Fruit fly (Drosophila melanogaster) whole organism, adult: ENCODE data around the gene GatC.

Experiments used
- CG11617 ChIP-seq: fragments of 200-800 bp; sonication (Bioruptor generic); optimal IDR thresholded peaks from 2 replicates; lab custom pipeline; 2017; ENCODE audit warnings: mild to moderate bottlenecking, missing biosample characterization, missing genetic modification reagents, missing genetic modification characterization
- CG12768 ChIP-seq: fragments of 200-800 bp; sonication (Bioruptor generic); optimal IDR thresholded peaks from 2 replicates; lab custom pipeline; 2017; ENCODE audit warnings: missing biosample characterization, missing genetic modification characterization, mild to moderate bottlenecking, moderate library complexity, missing genetic modification reagents
- CG14711 ChIP-seq: fragments of 200-800 bp; sonication (Bioruptor generic); optimal IDR thresholded peaks from 2 replicates; lab custom pipeline; 2018; ENCODE audit warnings: missing biosample characterization, mild to moderate bottlenecking, missing genetic modification characterization, moderate library complexity
- CG1620 ChIP-seq: fragments of 200-800 bp; sonication (Bioruptor generic); optimal IDR thresholded peaks from 2 replicates; lab custom pipeline; 2016; ENCODE audit warnings: missing biosample characterization, missing genetic modification characterization
- CG33017 ChIP-seq: fragments of 200-800 bp; sonication (Bioruptor generic); optimal IDR thresholded peaks from 2 replicates; lab custom pipeline; 2018; ENCODE audit warnings: missing biosample characterization, mild to moderate bottlenecking, missing genetic modification characterization, moderate library complexity
- CG5204 ChIP-seq: fragments of 200-800 bp; sonication (Bioruptor generic); optimal IDR thresholded peaks from 2 replicates; lab custom pipeline; 2016; ENCODE audit warnings: missing biosample characterization, missing genetic modification characterization
- CG7045 ChIP-seq: fragments of 200-800 bp; sonication (Bioruptor generic); optimal IDR thresholded peaks from 2 replicates; lab custom pipeline; 2017; ENCODE audit warnings: missing biosample characterization, mild to moderate bottlenecking, missing genetic modification characterization
- CG7101 ChIP-seq: fragments of 200-800 bp; sonication (Bioruptor generic); optimal IDR thresholded peaks from 2 replicates; lab custom pipeline; 2018; ENCODE audit warnings: missing biosample characterization, mild to moderate bottlenecking, missing genetic modification characterization, moderate library complexity
- Clk ChIP-seq: fragments of 200-800 bp; sonication (Bioruptor generic); optimal IDR thresholded peaks from 2 replicates; lab custom pipeline; 2017; ENCODE audit warnings: missing biosample characterization, missing genetic modification characterization
- Crg-1 ChIP-seq: fragments of 200-800 bp; sonication (Bioruptor generic); optimal IDR thresholded peaks from 2 replicates; lab custom pipeline; 2016; ENCODE audit warnings: missing biosample characterization, missing genetic modification characterization
- Hr96 ChIP-seq: fragments of 200-800 bp; sonication (Bioruptor generic); optimal IDR thresholded peaks from 2 replicates; lab custom pipeline; 2016; ENCODE audit warnings: missing biosample characterization, missing genetic modification characterization
- Mnt ChIP-seq: fragments of 200-800 bp; sonication (Bioruptor generic); optimal IDR thresholded peaks from 2 replicates; lab custom pipeline; 2016; ENCODE audit warnings: missing biosample characterization, mild to moderate bottlenecking, missing genetic modification characterization
- bab1 ChIP-seq: fragments of 200-800 bp; sonication (Bioruptor generic); optimal IDR thresholded peaks from 3 replicates; lab custom pipeline; 2019; ENCODE audit warnings: missing biosample characterization, mild to moderate bottlenecking, missing genetic modification characterization, moderate library complexity
- cic ChIP-seq: fragments of 200-800 bp; sonication (Bioruptor generic); optimal IDR thresholded peaks from 2 replicates; lab custom pipeline; 2017; ENCODE audit warnings: missing biosample characterization, mild to moderate bottlenecking, missing genetic modification characterization, moderate library complexity
- cnc ChIP-seq, 2 experiments: fragments of >200 bp; optimal IDR thresholded peaks; 2 replicates each; lab custom pipeline; 2017
- kay ChIP-seq: fragments of 200-800 bp; sonication (Bioruptor generic); peaks from one replicate; lab custom pipeline; 2016; ENCODE audit warnings: missing biosample characterization, missing genetic modification characterization, borderline replicate concordance
- ovo ChIP-seq: fragments of 200-800 bp; sonication (Bioruptor generic); optimal IDR thresholded peaks from 2 replicates; lab custom pipeline; 2016; ENCODE audit warnings: missing biosample characterization, missing genetic modification characterization
- pad ChIP-seq: fragments of 200-800 bp; sonication (Bioruptor generic); optimal IDR thresholded peaks from 3 replicates; lab custom pipeline; 2017; ENCODE audit warnings: missing biosample characterization, missing genetic modification characterization, mild to moderate bottlenecking, moderate library complexity, missing genetic modification reagents
- tj ChIP-seq: fragments of 200-800 bp; sonication (Bioruptor generic); optimal IDR thresholded peaks from 3 replicates; lab custom pipeline; 2017; ENCODE audit warnings: missing biosample characterization, mild to moderate bottlenecking, missing genetic modification characterization, moderate library complexity
- toe ChIP-seq: fragments of 200-800 bp; sonication (Bioruptor generic); optimal IDR thresholded peaks from 2 replicates; lab custom pipeline; 2016; ENCODE audit warnings: missing biosample characterization, missing genetic modification characterization

The GatC gene

dm6 chr2L:13833058-13833457 lies at the start of gene GatC, which contains the start of the genes PolG2 and Polr2C:
Gene GatC, minus strand, starts transcription at chr2L:13833105.
Gene PolG2, minus strand, starts transcription at chr2L:13833105.
Gene Polr2C, plus strand, starts transcription at chr2L:13833337.
- peak; percentile 11 for TF ChIP-seq CG33017
- no peak for TF ChIP-seq Hr96 (GFP tag; lab: Kevin White, UChicago)
- peak; percentile 0 for TF ChIP-seq tj (GFP tag; lab: Kevin White, UChicago)
- no peak for TF ChIP-seq cic (GFP tag; lab: Kevin White, UChicago)
- no peak for TF ChIP-seq pad (GFP tag; lab: Kevin White, UChicago)
- no peak for TF ChIP-seq bab1
- peak; percentile 53 for TF ChIP-seq CG7101 (tag; lab: Kevin White, UChicago)
- TF ChIP-seq CG7045 (GFP tag; lab: Kevin White, UChicago) = no peak
- no peak for TF ChIP-seq kay (GFP tag; lab: Kevin White, UChicago)
- no peak for TF ChIP-seq cnc (optimal IDR thresholded peaks at IDR 0.05; lab: Kevin White, UChicago)
- TF ChIP-seq CG12768 = no peak
- TF ChIP-seq toe = no peak
- TF ChIP-seq Crg-1 (GFP tag; lab: Kevin White, UChicago) = peak; percentile 33
- TF ChIP-seq CG1620 (GFP tag; lab: Kevin White, UChicago) = peak; percentile 12
- no peak for TF ChIP-seq ovo (GFP tag; lab: Kevin White, UChicago)
- no peak for TF ChIP-seq CG11617 (GFP tag; lab: Kevin White, UChicago)
- no peak for TF ChIP-seq CG5204 (GFP tag; lab: Kevin White, UChicago)
- no peak for TF ChIP-seq Clk (GFP tag; lab: Kevin White, UChicago)
- peak; percentile 19 for TF ChIP-seq CG14711 (tag; lab: Kevin White, UChicago)
- TF ChIP-seq Mnt (GFP tag; lab: Kevin White, UChicago) = peak; percentile 38

- TF ChIP-seq kay (GFP tag; lab: Kevin White, UChicago) (no peak), cnc (optimal IDR thresholded peaks at IDR 0.05; lab: Kevin White, UChicago) (no peak), CG7045 (GFP tag; lab: Kevin White, UChicago) (peak; percentile 30)
Observed at dm6 chr2L:13881939-13882338, 49.0 kb upstream of the GatC start.

- TF ChIP-seq CG14711 (tag; lab: Kevin White, UChicago) (no peak), cic (GFP tag; lab: Kevin White, UChicago) (peak; percentile 30), tj (GFP tag; lab: Kevin White, UChicago) (no peak)
Observed at dm6 chr2L:13881387-13881902, 48.5 kb upstream of the GatC start.

dm6 chr2L:13878801-13879200 lies 45.9 kb upstream of the GatC start:
- no peak for TF ChIP-seq CG7045 (GFP tag; lab: Kevin White, UChicago)
- TF ChIP-seq pad (GFP tag; lab: Kevin White, UChicago) = no peak
- TF ChIP-seq CG11617 (GFP tag; lab: Kevin White, UChicago) = no peak
- no peak for TF ChIP-seq Clk (GFP tag; lab: Kevin White, UChicago)
- TF ChIP-seq CG33017 = no peak
- peak; percentile 15 for TF ChIP-seq CG14711 (tag; lab: Kevin White, UChicago)
- peak; percentile 20 for TF ChIP-seq cic (GFP tag; lab: Kevin White, UChicago)
- TF ChIP-seq Mnt (GFP tag; lab: Kevin White, UChicago) = peak; percentile 20
- no peak for TF ChIP-seq CG5204 (GFP tag; lab: Kevin White, UChicago)
- peak; percentile 17 for TF ChIP-seq CG7101 (tag; lab: Kevin White, UChicago)
- peak; percentile 36 for TF ChIP-seq bab1
- TF ChIP-seq kay (GFP tag; lab: Kevin White, UChicago) = peak; percentile 85
- no peak for TF ChIP-seq Crg-1 (GFP tag; lab: Kevin White, UChicago)

dm6 chr2L:13877934-13878580 lies 45.2 kb upstream of the GatC start:
- no peak for TF ChIP-seq CG14711 (tag; lab: Kevin White, UChicago)
- TF ChIP-seq kay (GFP tag; lab: Kevin White, UChicago) = peak; percentile 89
- no peak for TF ChIP-seq CG7101 (tag; lab: Kevin White, UChicago)
- TF ChIP-seq CG33017 = peak; percentile 2
- no peak for TF ChIP-seq Mnt (GFP tag; lab: Kevin White, UChicago)
- no peak for TF ChIP-seq toe
- no peak for TF ChIP-seq bab1
- no peak for TF ChIP-seq Hr96 (GFP tag; lab: Kevin White, UChicago)
- no peak for TF ChIP-seq CG7045 (GFP tag; lab: Kevin White, UChicago)
- TF ChIP-seq CG11617 (GFP tag; lab: Kevin White, UChicago) = no peak
- TF ChIP-seq Clk (GFP tag; lab: Kevin White, UChicago) = no peak
- no peak for TF ChIP-seq ovo (GFP tag; lab: Kevin White, UChicago)
- no peak for TF ChIP-seq CG1620 (GFP tag; lab: Kevin White, UChicago)
- no peak for TF ChIP-seq pad (GFP tag; lab: Kevin White, UChicago)
- TF ChIP-seq CG5204 (GFP tag; lab: Kevin White, UChicago) = no peak
- peak; percentile 17 for TF ChIP-seq cic (GFP tag; lab: Kevin White, UChicago)
- TF ChIP-seq CG12768 = peak; percentile 16
- no peak for TF ChIP-seq cnc (optimal IDR thresholded peaks at IDR 0.05; lab: Kevin White, UChicago)

dm6 chr2L:13876698-13877097 lies 43.8 kb upstream of the GatC start:
- TF ChIP-seq ovo (GFP tag; lab: Kevin White, UChicago) = no peak
- TF ChIP-seq CG12768 = no peak
- TF ChIP-seq Mnt (GFP tag; lab: Kevin White, UChicago) = no peak
- no peak for TF ChIP-seq CG1620 (GFP tag; lab: Kevin White, UChicago)
- no peak for TF ChIP-seq CG14711 (tag; lab: Kevin White, UChicago)
- no peak for TF ChIP-seq CG33017
- no peak for TF ChIP-seq bab1
- TF ChIP-seq CG11617 (GFP tag; lab: Kevin White, UChicago) = no peak
- TF ChIP-seq tj (GFP tag; lab: Kevin White, UChicago) = no peak
- TF ChIP-seq kay (GFP tag; lab: Kevin White, UChicago) = no peak
- TF ChIP-seq Hr96 (GFP tag; lab: Kevin White, UChicago) = no peak
- TF ChIP-seq CG7101 (tag; lab: Kevin White, UChicago) = no peak
- no peak for TF ChIP-seq Clk (GFP tag; lab: Kevin White, UChicago)
- no peak for TF ChIP-seq cic (GFP tag; lab: Kevin White, UChicago)
